Fruit fly (Drosophila melanogaster) whole organism, embryonic: Measurements from ENCODE around the gene CG43051.

Experiments
- Atf-2 ChIP-seq: fragments of 200-800 bp; sonication (Bioruptor generic); optimal IDR thresholded peaks from 2 replicates; lab custom pipeline; 2016; ENCODE audit warnings: missing biosample characterization, missing genetic modification characterization
- B-H2 ChIP-seq: fragments of 200-800 bp; sonication (Bioruptor generic); optimal IDR thresholded peaks from 2 replicates; lab custom pipeline; 2018; ENCODE audit warnings: missing biosample characterization, mild to moderate bottlenecking, missing genetic modification characterization
- C15 ChIP-seq: fragments of 200-800 bp; sonication (Bioruptor generic); IDR thresholded peaks from 3 replicates; pipeline ENCODE4 v1.3.6; 2022; ENCODE audit warnings: missing biosample characterization, missing genetic modification characterization
- CG10274 ChIP-seq: fragments of 200-800 bp; sonication (Bioruptor generic); optimal IDR thresholded peaks from 3 replicates; lab custom pipeline; 2017; ENCODE audit warnings: missing biosample characterization, mild to moderate bottlenecking, missing genetic modification characterization
- CG10543 ChIP-seq: fragments of 200-800 bp; sonication (Bioruptor generic); optimal IDR thresholded peaks from 3 replicates; lab custom pipeline; 2017; ENCODE audit warnings: missing biosample characterization, mild to moderate bottlenecking, missing genetic modification characterization, moderate library complexity
- CG11247 ChIP-seq: fragments of 200-800 bp; sonication (Bioruptor generic); IDR thresholded peaks from 2 replicates; pipeline ENCODE4 v1.3.6; 2022; ENCODE audit warnings: missing biosample characterization, missing genetic modification characterization
- CG14050 ChIP-seq: fragments of 200-800 bp; sonication (Bioruptor generic); IDR thresholded peaks from 3 replicates; pipeline ENCODE4 v1.3.6; 2022; ENCODE audit warnings: missing biosample characterization, missing genetic modification characterization
- CG1529 ChIP-seq: fragments of 200-800 bp; sonication (Bioruptor generic); optimal IDR thresholded peaks from 3 replicates; lab custom pipeline; 2018; ENCODE audit warnings: missing biosample characterization, missing genetic modification characterization
- CG1602 ChIP-seq: fragments of 200-800 bp; sonication (Bioruptor generic); optimal IDR thresholded peaks from 3 replicates; lab custom pipeline; 2016; ENCODE audit warnings: missing biosample characterization, missing genetic modification characterization
- CG17612 ChIP-seq: fragments of 200-800 bp; sonication (Bioruptor generic); IDR thresholded peaks from 2 replicates; pipeline ENCODE4 v1.3.6; 2022; ENCODE audit warnings: missing biosample characterization, missing genetic modification characterization
- CG1792 ChIP-seq: fragments of 200-800 bp; sonication (Bioruptor generic); optimal IDR thresholded peaks from 2 replicates; lab custom pipeline; 2016; ENCODE audit warnings: missing biosample characterization, missing genetic modification characterization
- CG18011 ChIP-seq: fragments of 200-800 bp; sonication (Bioruptor generic); optimal IDR thresholded peaks from 2 replicates; lab custom pipeline; 2017; ENCODE audit warnings: missing biosample characterization, missing genetic modification characterization, mild to moderate bottlenecking, moderate library complexity, missing genotype
- CG2678 ChIP-seq: fragments of 200-800 bp; sonication (Bioruptor generic); optimal IDR thresholded peaks from 3 replicates; lab custom pipeline; 2019; ENCODE audit warnings: missing biosample characterization, mild to moderate bottlenecking, missing genetic modification characterization, moderate library complexity
- CG31365 ChIP-seq: fragments of 200-800 bp; sonication (Bioruptor generic); optimal IDR thresholded peaks from 2 replicates; lab custom pipeline; 2018; ENCODE audit warnings: missing biosample characterization, mild to moderate bottlenecking, missing genetic modification characterization
- CG31441 ChIP-seq: fragments of 200-800 bp; sonication (Bioruptor generic); IDR thresholded peaks from 2 replicates; pipeline ENCODE4 v1.3.6; 2022; ENCODE audit warnings: missing biosample characterization, missing genetic modification characterization
- CG32532 ChIP-seq: fragments of 200-800 bp; sonication (Bioruptor generic); IDR thresholded peaks from 2 replicates; pipeline ENCODE4 v1.3.6; 2022; ENCODE audit warnings: missing biosample characterization, missing genetic modification characterization
- CG33557 ChIP-seq: fragments of 200-800 bp; sonication (Bioruptor generic); optimal IDR thresholded peaks from 2 replicates; lab custom pipeline; 2019; ENCODE audit warnings: missing biosample characterization, mild to moderate bottlenecking, missing genetic modification characterization, moderate library complexity
- CG34376 ChIP-seq: fragments of 200-800 bp; sonication (Bioruptor generic); optimal IDR thresholded peaks from 2 replicates; lab custom pipeline; 2018; ENCODE audit warnings: missing biosample characterization, mild to moderate bottlenecking, missing genetic modification characterization
- CG3847 ChIP-seq: fragments of 200-800 bp; sonication (Bioruptor generic); IDR thresholded peaks from 2 replicates; pipeline ENCODE4 v1.3.6; 2022; ENCODE audit warnings: missing biosample characterization, missing genetic modification characterization
- CG6791 ChIP-seq: fragments of 200-800 bp; sonication (Bioruptor generic); IDR thresholded peaks from 3 replicates; pipeline ENCODE4 v1.3.6; 2022; ENCODE audit warnings: missing biosample characterization, missing genetic modification characterization; ENCODE audit not compliant: partially characterized antibody
- CG7372 ChIP-seq: fragments of 200-800 bp; sonication (Bioruptor generic); IDR thresholded peaks from 2 replicates; pipeline ENCODE4 v1.3.6; 2022; ENCODE audit warnings: missing biosample characterization, missing genetic modification characterization
- CG8281 ChIP-seq: fragments of 200-800 bp; sonication (Bioruptor generic); optimal IDR thresholded peaks from 2 replicates; lab custom pipeline; 2018; ENCODE audit warnings: missing biosample characterization, mild to moderate bottlenecking, missing genetic modification characterization, moderate library complexity
- Chrac-16 ChIP-seq: fragments of 200-800 bp; sonication (Bioruptor generic); optimal IDR thresholded peaks from 3 replicates; lab custom pipeline; 2016; ENCODE audit warnings: missing biosample characterization, missing genetic modification characterization
- D19A ChIP-seq: fragments of 200-800 bp; optimal IDR thresholded peaks from 3 replicates; lab custom pipeline; 2019; ENCODE audit warnings: missing biosample characterization, mild to moderate bottlenecking, missing genetic modification characterization, moderate library complexity
- Dll ChIP-seq: fragments of 200-800 bp; sonication (Bioruptor generic); IDR thresholded peaks from 4 replicates; pipeline ENCODE4 v1.3.6; 2022; ENCODE audit warnings: missing biosample characterization, missing genetic modification characterization; ENCODE audit not compliant: partially characterized antibody
- Doc3 ChIP-seq: fragments of 200-800 bp; sonication (Bioruptor generic); IDR thresholded peaks from 3 replicates; pipeline ENCODE4 v1.3.6; 2022; ENCODE audit warnings: missing biosample characterization, missing genetic modification characterization; ENCODE audit not compliant: partially characterized antibody
- Gsc ChIP-seq: fragments of 200-800 bp; sonication (Bioruptor generic); IDR thresholded peaks from 2 replicates; pipeline ENCODE4 v1.3.6; 2022; ENCODE audit warnings: missing biosample characterization, missing genetic modification characterization
- HLH54F ChIP-seq: fragments of 200-800 bp; sonication (Bioruptor generic); optimal IDR thresholded peaks from 3 replicates; lab custom pipeline; 2016; ENCODE audit warnings: missing biosample characterization, missing genetic modification characterization
- Hey ChIP-seq: fragments of 200-800 bp; sonication (Bioruptor generic); optimal IDR thresholded peaks from 3 replicates; lab custom pipeline; 2018; ENCODE audit warnings: missing biosample characterization, mild to moderate bottlenecking, missing genetic modification characterization
- Lhr ChIP-seq: fragments of 200-800 bp; sonication (Bioruptor generic); optimal IDR thresholded peaks from 3 replicates; lab custom pipeline; 2017; ENCODE audit warnings: mild to moderate bottlenecking, missing biosample characterization, missing genetic modification reagents, missing genetic modification characterization
- Nf-YB ChIP-seq: fragments of 200-800 bp; sonication (Bioruptor generic); optimal IDR thresholded peaks from 3 replicates; lab custom pipeline; 2019; ENCODE audit warnings: missing biosample characterization, mild to moderate bottlenecking, missing genetic modification characterization, moderate library complexity
- Optix ChIP-seq: fragments of 200-800 bp; sonication (Bioruptor generic); IDR thresholded peaks from 3 replicates; pipeline ENCODE4 v1.3.6; 2022; ENCODE audit warnings: missing biosample characterization, missing genetic modification characterization
- Rfx ChIP-seq: fragments of 200-800 bp; sonication (Bioruptor generic); IDR thresholded peaks from 2 replicates; pipeline ENCODE4 v1.3.6; 2022; ENCODE audit warnings: missing biosample characterization, missing genetic modification characterization
- Side ChIP-seq: fragments of 200-800 bp; sonication (Bioruptor generic); optimal IDR thresholded peaks from 2 replicates; lab custom pipeline; 2016; ENCODE audit warnings: missing biosample characterization, missing genetic modification characterization
- Sin3A ChIP-seq: fragments of >200 bp; optimal IDR thresholded peaks from 2 replicates; lab custom pipeline; 2018
- Trl ChIP-seq, 3 experiments: fragments of >200 bp in 2 of 3; fragments of 200-800 bp in 1 of 3; sonication (Bioruptor generic) in 1 of 3; optimal IDR thresholded peaks; 2 replicates in 1 of 3; 3 replicates in 2 of 3; lab custom pipeline; 2016 to 2017; ENCODE audit warnings: missing biosample characterization in 1 of 3, missing genetic modification characterization in 1 of 3
- YL-1 ChIP-seq: fragments of 200-800 bp; sonication (Bioruptor generic); optimal IDR thresholded peaks from 3 replicates; lab custom pipeline; 2017; ENCODE audit warnings: missing biosample characterization, mild to moderate bottlenecking, missing genetic modification characterization
- ap ChIP-seq: fragments of 200-800 bp; sonication (Bioruptor generic); IDR thresholded peaks from 2 replicates; pipeline ENCODE4 v1.3.6; 2022; ENCODE audit warnings: missing biosample characterization, missing genetic modification characterization
- chn ChIP-seq: fragments of 200-800 bp; sonication (Bioruptor generic); optimal IDR thresholded peaks from 2 replicates; lab custom pipeline; 2016; ENCODE audit warnings: missing biosample characterization, missing genetic modification characterization
- ewg ChIP-seq: fragments of 200-800 bp; sonication (Bioruptor generic); optimal IDR thresholded peaks from 3 replicates; lab custom pipeline; 2017; ENCODE audit warnings: mild to moderate bottlenecking, missing biosample characterization, missing genetic modification reagents, missing genetic modification characterization
- eyg ChIP-seq: fragments of 200-800 bp; sonication (Bioruptor generic); optimal IDR thresholded peaks from 3 replicates; lab custom pipeline; 2016; ENCODE audit warnings: missing biosample characterization, missing genetic modification characterization
- lov ChIP-seq, 2 experiments: fragments of 200-800 bp in 1 of 2; fragments of >200 bp in 1 of 2; sonication (Bioruptor generic) in 1 of 2; IDR thresholded peaks in 1 of 2; optimal IDR thresholded peaks in 1 of 2; 2 replicates in 1 of 2; 3 replicates in 1 of 2; pipeline versions ENCODE4 v1.3.6 to Lab custom; 2017 to 2022; ENCODE audit warnings: missing biosample characterization in 1 of 2, missing genetic modification characterization in 1 of 2
- luna ChIP-seq: fragments of 200-800 bp; sonication (Bioruptor generic); optimal IDR thresholded peaks from 2 replicates; lab custom pipeline; 2016; ENCODE audit warnings: missing biosample characterization, missing genetic modification characterization
- nerfin-1 ChIP-seq: fragments of 200-800 bp; sonication (Bioruptor generic); optimal IDR thresholded peaks from 3 replicates; lab custom pipeline; 2019; ENCODE audit warnings: missing biosample characterization, mild to moderate bottlenecking, missing genetic modification characterization, moderate library complexity
- odd ChIP-seq: fragments of 200-800 bp; sonication (Bioruptor generic); optimal IDR thresholded peaks from 2 replicates; lab custom pipeline; 2017; ENCODE audit warnings: missing biosample characterization, mild to moderate bottlenecking, missing genetic modification characterization
- pum ChIP-seq: fragments of 200-800 bp; sonication (Bioruptor generic); optimal IDR thresholded peaks from 2 replicates; lab custom pipeline; 2016; ENCODE audit warnings: missing biosample characterization, missing genetic modification characterization
- ro ChIP-seq: fragments of 200-800 bp; sonication (Bioruptor generic); IDR thresholded peaks from 2 replicates; pipeline ENCODE4 v1.3.6; 2022; ENCODE audit warnings: missing biosample characterization, missing genetic modification characterization
- seq ChIP-seq: fragments of 200-800 bp; sonication (Bioruptor generic); IDR thresholded peaks from 2 replicates; pipeline ENCODE4 v1.3.6; 2022; ENCODE audit warnings: missing biosample characterization, missing genetic modification characterization
- sug ChIP-seq: fragments of 200-800 bp; optimal IDR thresholded peaks from 2 replicates; lab custom pipeline; 2019; ENCODE audit warnings: missing biosample characterization, mild to moderate bottlenecking, missing genetic modification characterization, moderate library complexity
- tap ChIP-seq: fragments of 200-800 bp; optimal IDR thresholded peaks from 3 replicates; lab custom pipeline; 2019; ENCODE audit warnings: missing biosample characterization, mild to moderate bottlenecking, missing genetic modification characterization, moderate library complexity
- tio ChIP-seq: fragments of 200-800 bp; sonication (Bioruptor generic); optimal IDR thresholded peaks from 2 replicates; lab custom pipeline; 2017; ENCODE audit warnings: missing biosample characterization, missing genetic modification characterization, inconsistent platforms

The CG43051 gene

dm6 chr2L:12467673-12468072, 40.1 kb upstream of the CG43051 start (continued):
- peak; percentile 64 for TF ChIP-seq Side
- TF ChIP-seq ewg (GFP tag; lab: Kevin White, UChicago), result no peak
- peak; percentile 60 for TF ChIP-seq sug (tag; lab: Kevin White, UChicago)
- TF ChIP-seq CG18011 (GFP tag; lab: Kevin White, UChicago), result peak; percentile 62
- peak; percentile 63 for TF ChIP-seq CG2678 (tag; lab: Kevin White, UChicago)
- no peak for TF ChIP-seq CG1529
- TF ChIP-seq eyg (GFP tag; lab: Kevin White, UChicago), result no peak
- TF ChIP-seq CG1792 (GFP tag; lab: Kevin White, UChicago), result peak; percentile 35
- TF ChIP-seq CG34376, result peak; percentile 73
- no peak for TF ChIP-seq pum (GFP tag; lab: Kevin White, UChicago)
- no peak for TF ChIP-seq CG1602
- no peak for TF ChIP-seq CG33557 (GFP tag; lab: Kevin White, UChicago)
- no peak for TF ChIP-seq nerfin-1 (tag; lab: Kevin White, UChicago)
- peak; percentile 84 for TF ChIP-seq B-H2 (GFP tag; lab: Kevin White, UChicago)
- peak; percentile 50; the same call in 1 of the 2 replicates for TF ChIP-seq seq
- peak; percentile 5 for TF ChIP-seq chn
- no peak for TF ChIP-seq CG17612
- 0 out of 3 replicates have a peak, but pooled peaks have one; percentile 28 for TF ChIP-seq Optix (GFP tag; lab: Robert Waterston, UW)
- TF ChIP-seq CG6791 (GFP tag; lab: Robert Waterston, UW), result no peak
- no peak for TF ChIP-seq CG31365 (tag; lab: Kevin White, UChicago)
- peak; percentile 28 for TF ChIP-seq Nf-YB (GFP tag; lab: Kevin White, UChicago)
- TF ChIP-seq D19A (tag; lab: Kevin White, UChicago), result peak; percentile 89
- TF ChIP-seq CG32532 (GFP tag; lab: Robert Waterston, UW), result peak; percentile 91
- TF ChIP-seq CG10543, result peak; percentile 77
- TF ChIP-seq luna (GFP tag; lab: Kevin White, UChicago), result no peak
- no peak for TF ChIP-seq Dll (GFP tag; lab: Robert Waterston, UW)
- no peak for TF ChIP-seq lov (optimal IDR thresholded peaks at IDR 0.05; lab: Kevin White, UChicago)
- no peak for TF ChIP-seq lov (GFP tag; IDR thresholded peaks at IDR 0.05; lab: Robert Waterston, UW)
- no peak for TF ChIP-seq Gsc (GFP tag; lab: Robert Waterston, UW)
- peak; percentile 40 for TF ChIP-seq tio
- TF ChIP-seq Sin3A, result no peak
- TF ChIP-seq Hey (tag; lab: Kevin White, UChicago), result no peak
- TF ChIP-seq Atf-2 (GFP tag; lab: Kevin White, UChicago), result peak; percentile 29
- TF ChIP-seq CG7372 (GFP tag; lab: Robert Waterston, UW), result no peak
- peak; percentile 68 for TF ChIP-seq CG3847 (GFP tag; lab: Robert Waterston, UW)
- TF ChIP-seq CG11247 (GFP tag; lab: Robert Waterston, UW), result peak; percentile 39; the same call in 1 of the 2 replicates
- no peak for TF ChIP-seq Lhr (GFP tag; lab: Kevin White, UChicago)
- TF ChIP-seq C15, result no peak
- TF ChIP-seq CG14050 (GFP tag; lab: Robert Waterston, UW), result no peak
- TF ChIP-seq HLH54F (GFP tag; lab: Kevin White, UChicago), result peak; percentile 76
- peak; percentile 22 for TF ChIP-seq CG10274 (GFP tag; lab: Kevin White, UChicago)
- peak; percentile 41 for TF ChIP-seq Chrac-16 (GFP tag; lab: Kevin White, UChicago)
- TF ChIP-seq CG31441 (GFP tag; lab: Robert Waterston, UW), result no peak
- no peak for TF ChIP-seq Trl (optimal IDR thresholded peaks at IDR 0.05; lab: Kevin White, UChicago)
- TF ChIP-seq Trl (GFP tag; optimal IDR thresholded peaks at IDR 0.05; lab: Kevin White, UChicago), result peak; percentile 38
- TF ChIP-seq CG8281 (tag; lab: Kevin White, UChicago), result peak; percentile 16
- no peak for TF ChIP-seq YL-1 (GFP tag; lab: Kevin White, UChicago)
- TF ChIP-seq Doc3 (GFP tag; lab: Robert Waterston, UW), result no peak
- TF ChIP-seq odd (GFP tag; lab: Kevin White, UChicago), result no peak
- TF ChIP-seq tap, result no peak
- TF ChIP-seq ap (GFP tag; lab: Robert Waterston, UW), result no peak
- TF ChIP-seq ro (GFP tag; lab: Robert Waterston, UW), result no peak
- peak; percentile 90 for TF ChIP-seq Rfx (GFP tag; lab: Robert Waterston, UW)
